Fruit fly (Drosophila melanogaster) whole organism, embryonic: Measurements from ENCODE around the gene CG12123.

Source experiments
- Abd-B ChIP-seq: fragments of 200-800 bp; sonication (Bioruptor generic); optimal IDR thresholded peaks from 2 replicates; lab custom pipeline; 2018; ENCODE audit warnings: missing biosample characterization, mild to moderate bottlenecking, missing genetic modification characterization, moderate library complexity
- Adf1 ChIP-seq: fragments of 200-800 bp; sonication (Bioruptor generic); IDR thresholded peaks from 2 replicates; pipeline ENCODE4 v1.3.6; 2022; ENCODE audit warnings: missing biosample characterization, missing genetic modification characterization
- B-H2 ChIP-seq: fragments of 200-800 bp; sonication (Bioruptor generic); optimal IDR thresholded peaks from 2 replicates; lab custom pipeline; 2018; ENCODE audit warnings: missing biosample characterization, mild to moderate bottlenecking, missing genetic modification characterization
- CG10209 ChIP-seq: fragments of 200-800 bp; sonication (Bioruptor generic); optimal IDR thresholded peaks from 3 replicates; lab custom pipeline; 2017; ENCODE audit warnings: missing biosample characterization, mild to moderate bottlenecking, missing genetic modification characterization, missing genetic modification reagents
- CG11093 ChIP-seq: fragments of 200-800 bp; sonication (Bioruptor generic); IDR thresholded peaks from 3 replicates; pipeline ENCODE4 v1.3.6; 2022; ENCODE audit warnings: missing biosample characterization, missing genetic modification characterization
- CG11456 ChIP-seq: fragments of 200-800 bp; sonication (Bioruptor generic); IDR thresholded peaks from 3 replicates; pipeline ENCODE4 v1.3.6; 2022; ENCODE audit warnings: missing biosample characterization, missing genetic modification characterization
- CG14860 ChIP-seq: fragments of 200-800 bp; sonication (Bioruptor generic); IDR thresholded peaks from 3 replicates; pipeline ENCODE4 v1.3.6; 2022; ENCODE audit warnings: missing biosample characterization, missing genetic modification characterization; ENCODE audit not compliant: partially characterized antibody
- CG1603 ChIP-seq: fragments of 200-800 bp; sonication (Bioruptor generic); optimal IDR thresholded peaks from 2 replicates; lab custom pipeline; 2019; ENCODE audit warnings: missing biosample characterization, mild to moderate bottlenecking, missing genetic modification characterization, moderate library complexity
- CG18011 ChIP-seq: fragments of 200-800 bp; sonication (Bioruptor generic); optimal IDR thresholded peaks from 2 replicates; lab custom pipeline; 2017; ENCODE audit warnings: missing biosample characterization, missing genetic modification characterization, mild to moderate bottlenecking, moderate library complexity, missing genotype
- CG18599 ChIP-seq: fragments of 200-800 bp; sonication (Bioruptor generic); optimal IDR thresholded peaks from 3 replicates; lab custom pipeline; 2017; ENCODE audit warnings: missing biosample characterization, missing genetic modification characterization, mild to moderate bottlenecking, moderate library complexity, missing genetic modification reagents
- CG32767 ChIP-seq: fragments of 200-800 bp; sonication (Bioruptor generic); IDR thresholded peaks from 2 replicates; pipeline ENCODE4 v1.3.6; 2022; ENCODE audit warnings: missing biosample characterization, missing genetic modification characterization
- CG4360 ChIP-seq: fragments of 200-800 bp; sonication (Bioruptor generic); IDR thresholded peaks from 2 replicates; pipeline ENCODE4 v1.3.6; 2022; ENCODE audit warnings: missing biosample characterization, missing genetic modification characterization
- CG5180 ChIP-seq: fragments of 200-800 bp; sonication (Bioruptor generic); optimal IDR thresholded peaks from 3 replicates; lab custom pipeline; 2017; ENCODE audit warnings: missing biosample characterization, missing genetic modification characterization, mild to moderate bottlenecking, moderate library complexity, missing genetic modification reagents
- CG6272 ChIP-seq: fragments of 200-800 bp; sonication (Bioruptor generic); IDR thresholded peaks from 2 replicates; pipeline ENCODE4 v1.3.6; 2022; ENCODE audit warnings: missing biosample characterization, missing genetic modification characterization
- CG6791 ChIP-seq: fragments of 200-800 bp; sonication (Bioruptor generic); IDR thresholded peaks from 3 replicates; pipeline ENCODE4 v1.3.6; 2022; ENCODE audit warnings: missing biosample characterization, missing genetic modification characterization; ENCODE audit not compliant: partially characterized antibody
- CG8388 ChIP-seq: fragments of 200-800 bp; sonication (Bioruptor generic); optimal IDR thresholded peaks from 2 replicates; lab custom pipeline; 2019; ENCODE audit warnings: missing biosample characterization, mild to moderate bottlenecking, missing genetic modification characterization, moderate library complexity
- CG9215 ChIP-seq: fragments of 200-800 bp; sonication (Bioruptor generic); IDR thresholded peaks from 2 replicates; pipeline ENCODE4 v1.3.6; 2022; ENCODE audit warnings: missing biosample characterization, missing genetic modification characterization
- CHES-1-like ChIP-seq: fragments of 200-800 bp; sonication (Bioruptor generic); optimal IDR thresholded peaks from 2 replicates; lab custom pipeline; 2016; ENCODE audit warnings: missing biosample characterization, missing genetic modification characterization
- Dip2 ChIP-seq: fragments of 200-800 bp; sonication (Bioruptor generic); IDR thresholded peaks from 2 replicates; pipeline ENCODE4 v1.3.6; 2022; ENCODE audit warnings: missing biosample characterization, missing genetic modification characterization
- Lpt ChIP-seq: fragments of >200 bp; optimal IDR thresholded peaks from 2 replicates; lab custom pipeline; 2018; ENCODE audit warnings: missing biosample characterization, missing genetic modification characterization
- MESR4 ChIP-seq: fragments of 200-800 bp; sonication (Bioruptor generic); optimal IDR thresholded peaks from 2 replicates; lab custom pipeline; 2018; ENCODE audit warnings: missing biosample characterization, mild to moderate bottlenecking, missing genetic modification characterization, moderate library complexity
- Sin3A ChIP-seq: fragments of >200 bp; optimal IDR thresholded peaks from 2 replicates; lab custom pipeline; 2018
- btn ChIP-seq: fragments of 200-800 bp; sonication (Bioruptor generic); optimal IDR thresholded peaks from 2 replicates; lab custom pipeline; 2016; ENCODE audit warnings: missing biosample characterization, missing genetic modification characterization
- croc ChIP-seq: fragments of 200-800 bp; sonication (Bioruptor generic); conservative IDR thresholded peaks from 3 replicates; pipeline ENCODE4 v1.3.6; 2022; ENCODE audit warnings: missing biosample characterization, missing genetic modification characterization
- gfzf ChIP-seq: fragments of 200-800 bp; sonication (Bioruptor generic); optimal IDR thresholded peaks from 2 replicates; lab custom pipeline; 2016; ENCODE audit warnings: missing biosample characterization, mild to moderate bottlenecking, missing genetic modification characterization, moderate library complexity
- grau ChIP-seq: fragments of 200-800 bp; optimal IDR thresholded peaks from 3 replicates; lab custom pipeline; 2019; ENCODE audit warnings: missing biosample characterization, mild to moderate bottlenecking, missing genetic modification characterization, moderate library complexity
- inv ChIP-seq: fragments of 200-800 bp; sonication (Bioruptor generic); IDR thresholded peaks from 2 replicates; pipeline ENCODE4 v1.3.6; 2022; ENCODE audit warnings: missing biosample characterization, missing genetic modification characterization; ENCODE audit not compliant: partially characterized antibody
- prd ChIP-seq, 3 experiments: fragments of >200 bp in 2 of 3; fragments of 200-800 bp in 1 of 3; sonication (Bioruptor generic) in 1 of 3; optimal IDR thresholded peaks in 2 of 3; IDR thresholded peaks in 1 of 3; 2 replicates in 2 of 3; 3 replicates in 1 of 3; pipeline versions ENCODE4 v1.3.6 to Lab custom; 2017 to 2022; ENCODE audit warnings: missing biosample characterization in 1 of 3, missing genetic modification characterization in 1 of 3
- scrt ChIP-seq: fragments of 200-800 bp; sonication (Bioruptor generic); optimal IDR thresholded peaks from 2 replicates; lab custom pipeline; 2018; ENCODE audit warnings: missing biosample characterization, mild to moderate bottlenecking, missing genetic modification characterization, moderate library complexity
- sens-2 ChIP-seq: fragments of 200-800 bp; sonication (Bioruptor generic); IDR thresholded peaks from 2 replicates; pipeline ENCODE4 v1.3.6; 2022; ENCODE audit warnings: missing biosample characterization, missing genetic modification characterization
- tll ChIP-seq, 2 experiments: fragments of 200-800 bp in 1 of 2; fragments of >200 bp in 1 of 2; sonication (Bioruptor generic) in 1 of 2; optimal IDR thresholded peaks; 2 replicates each; lab custom pipeline; 2017 to 2019; ENCODE audit warnings: missing biosample characterization in 2 of 2, missing genetic modification characterization in 2 of 2, mild to moderate bottlenecking in 1 of 2, moderate library complexity in 1 of 2
- vvl ChIP-seq: fragments of 200-800 bp; sonication (Bioruptor generic); IDR thresholded peaks from 2 replicates; pipeline ENCODE4 v1.3.6; 2022; ENCODE audit warnings: missing biosample characterization, missing genetic modification characterization
- zf30C ChIP-seq: fragments of 200-800 bp; sonication (Bioruptor generic); optimal IDR thresholded peaks from 3 replicates; lab custom pipeline; 2018; ENCODE audit warnings: missing biosample characterization, mild to moderate bottlenecking, missing genetic modification characterization
- zfh1 ChIP-seq: fragments of 200-800 bp; sonication (Bioruptor generic); IDR thresholded peaks from 3 replicates; pipeline ENCODE4 v1.3.6; 2022; ENCODE audit warnings: missing biosample characterization, missing genetic modification characterization

Gene CG12123

dm6 chrX:8476817-8477216 is 34.7 kb upstream of the CG12123 start, which contains the start of gene Cp7Fc:
Gene Cp7Fc, plus strand, starts transcription at chrX:8477117.
- TF ChIP-seq CG11093 (GFP tag; lab: Robert Waterston, UW) (no peak), CG14860 (no peak), prd (optimal IDR thresholded peaks at IDR 0.05; lab: Kevin White, UChicago) (no peak), prd (GFP tag; IDR thresholded peaks at IDR 0.05; lab: Robert Waterston, UW) (no peak), Sin3A (lab: Kevin White, UChicago) (no peak), CG6791 (GFP tag; lab: Robert Waterston, UW) (no peak), inv (GFP tag; lab: Robert Waterston, UW) (no peak), sens-2 (GFP tag; lab: Robert Waterston, UW) (no peak), MESR4 (no peak)
- TF ChIP-seq, all 482 proteins: peak for 0

- peak; percentile 29 for TF ChIP-seq CG5180
- TF ChIP-seq CG32767 (GFP tag; lab: Robert Waterston, UW), result no peak
These were observed 33.5 kb upstream of the CG12123 start for dm6 chrX:8475657-8476056.

dm6 chrX:8473339-8473887 is 31.3 kb upstream of the CG12123 start, which contains the start of gene Cp7Fb:
Gene Cp7Fb, plus strand, starts transcription at chrX:8473837.
- TF ChIP-seq Lpt (no peak), Abd-B (no peak), croc (GFP tag; lab: Robert Waterston, UW) (no peak), CG18599 (no peak), B-H2 (GFP tag; lab: Kevin White, UChicago) (no peak), CHES-1-like (GFP tag; lab: Kevin White, UChicago) (no peak), scrt (GFP tag; lab: Kevin White, UChicago) (no peak)

- TF ChIP-seq CG18011 (GFP tag; lab: Kevin White, UChicago) (no peak), Adf1 (no peak), CG10209 (no peak), btn (no peak), zfh1 (GFP tag; lab: Robert Waterston, UW) (no peak), grau (tag; lab: Kevin White, UChicago) (no peak), CG4360 (GFP tag; lab: Robert Waterston, UW) (no peak), CG11456 (GFP tag; lab: Robert Waterston, UW) (no peak), vvl (GFP tag; lab: Robert Waterston, UW) (no peak), CG8388 (GFP tag; lab: Kevin White, UChicago) (no peak), CHES-1-like (GFP tag; lab: Kevin White, UChicago) (no peak), tll (GFP tag; optimal IDR thresholded peaks at IDR 0.05; lab: Kevin White, UChicago) (no peak), CG1603 (tag; lab: Kevin White, UChicago) (no peak), CG6272 (GFP tag; lab: Robert Waterston, UW) (no peak), zf30C (GFP tag; lab: Kevin White, UChicago) (no peak), CG9215 (GFP tag; lab: Robert Waterston, UW) (no peak), Dip2 (GFP tag; lab: Robert Waterston, UW) (no peak), inv (GFP tag; lab: Robert Waterston, UW) (no peak), gfzf (GFP tag; lab: Kevin White, UChicago) (no peak)
These were observed 28.4 kb upstream of the CG12123 start, which contains the start of gene Cp7Fa for dm6 chrX:8470588-8470987. Gene Cp7Fa, plus strand, starts transcription at chrX:8470888.
